Fruit fly (Drosophila melanogaster): ENCODE results near the gene CG12795.

Gene CG12795

DNA sequence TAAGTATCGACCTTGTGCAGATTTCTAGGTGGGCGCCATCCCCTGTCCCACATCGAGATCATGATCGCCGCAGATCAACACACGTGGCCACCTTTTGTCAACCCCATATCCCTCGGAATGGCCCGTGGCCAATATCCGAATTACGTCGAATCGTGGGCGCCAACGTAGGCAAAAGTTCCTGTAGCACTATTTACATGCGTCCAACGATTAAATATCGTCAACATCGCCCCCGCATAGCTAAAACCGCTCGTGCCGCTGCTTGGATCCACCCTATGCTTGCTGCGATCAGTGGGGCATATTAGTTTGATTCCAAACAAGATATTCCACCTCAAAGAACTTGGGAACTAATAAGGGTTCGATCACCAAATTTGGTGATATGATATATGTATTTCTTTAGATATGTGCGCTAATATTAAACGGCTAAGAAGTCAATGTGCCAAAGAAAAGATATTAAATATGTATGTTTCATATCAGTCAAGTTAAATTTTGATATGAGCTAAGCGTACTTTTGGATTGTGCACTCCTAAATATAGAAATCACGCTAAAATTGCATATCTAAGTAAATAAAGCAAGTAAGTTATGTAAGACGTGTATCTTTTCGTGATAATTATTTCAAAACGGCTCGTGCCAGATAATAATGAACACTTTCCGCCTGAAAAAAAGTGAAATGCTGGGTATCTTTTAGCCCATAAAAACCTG, 24.9 kb downstream of the CG12795 start:
- no peak for TF ChIP-seq CG8478 (optimal IDR thresholded peaks at IDR 0.05)
- no peak for TF ChIP-seq CTCF (optimal IDR thresholded peaks at IDR 0.05)

DNA sequence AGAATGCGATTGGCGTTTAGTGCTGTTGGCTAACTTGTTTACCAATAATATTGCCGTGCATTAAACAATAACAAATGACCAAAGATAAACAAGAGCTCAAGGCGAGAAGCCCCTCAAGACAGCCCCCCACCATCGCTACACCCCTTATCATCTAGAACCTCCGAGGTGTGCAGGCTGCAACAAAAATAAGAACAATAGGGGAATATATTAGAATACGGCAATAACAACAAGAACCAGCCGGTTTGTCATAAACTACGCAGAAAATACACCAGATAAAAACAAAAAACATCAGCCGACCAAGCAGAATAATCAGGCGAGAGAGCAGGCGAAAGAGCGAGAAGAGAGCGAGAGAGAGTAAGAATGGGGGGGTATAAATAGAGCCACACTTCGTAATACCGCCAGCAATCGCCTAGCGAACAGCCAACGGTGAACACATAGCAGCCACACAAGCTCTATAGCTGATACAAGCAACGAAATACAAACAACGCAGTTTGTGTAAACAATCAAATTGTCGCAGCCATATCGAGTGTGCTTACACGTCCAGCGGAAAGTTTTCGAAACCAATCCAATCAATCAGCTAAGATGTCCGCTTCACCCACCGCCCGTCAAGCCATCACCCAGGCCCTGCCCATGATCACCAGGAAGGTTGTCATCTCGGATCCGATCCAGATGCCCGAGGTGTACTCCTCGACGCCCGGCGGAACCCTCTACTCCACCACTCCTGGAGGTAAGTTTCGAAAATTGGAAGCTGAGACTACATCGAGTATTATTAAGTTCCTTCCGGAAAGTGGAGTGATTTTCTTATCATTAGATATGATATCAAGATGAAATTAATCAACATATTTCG, 26.0 kb downstream of the CG12795 start, which contains the start of gene Thor:
Thor (plus strand) TSS at position 401 of the 847 bp plus-strand sequence.
- TF ChIP-seq CG8478 (optimal IDR thresholded peaks at IDR 0.05) (no peak), CTCF (optimal IDR thresholded peaks at IDR 0.05) (no peak)

DNA sequence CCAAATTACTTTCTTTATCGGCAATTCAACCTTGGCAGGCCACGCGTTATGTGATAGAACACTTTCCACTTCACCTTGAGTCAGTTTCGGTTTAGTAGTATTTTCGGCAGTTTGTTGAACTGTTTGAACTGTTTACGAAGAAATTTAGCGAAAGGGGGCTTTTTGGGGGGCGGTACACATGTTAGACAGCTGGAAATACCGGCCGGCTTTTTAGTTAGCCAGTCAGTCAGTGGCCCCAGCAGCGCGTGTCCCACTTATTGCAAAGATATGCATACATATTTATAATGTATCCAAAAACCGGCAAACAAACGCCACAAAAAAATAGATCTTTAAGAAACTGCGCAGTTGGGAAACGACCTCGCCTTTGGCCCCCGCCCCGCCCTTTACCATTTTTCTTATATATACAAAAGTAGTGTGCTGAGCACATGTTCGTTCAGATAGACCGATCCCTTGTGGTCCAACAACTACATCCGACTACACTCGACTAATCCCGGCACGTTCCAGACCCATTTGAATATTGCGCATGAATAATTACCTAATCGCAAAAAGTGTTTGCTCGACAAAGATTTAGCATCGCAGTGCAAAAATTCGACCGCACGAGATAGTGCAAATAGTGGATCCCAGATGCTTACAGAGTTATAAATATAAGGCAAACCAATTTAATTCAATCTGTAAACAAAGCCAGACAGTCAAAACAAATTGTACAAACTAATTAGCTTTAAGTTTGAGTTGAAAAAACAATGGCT, 27.6 kb downstream of the CG12795 start:
- TF ChIP-seq CTCF (optimal IDR thresholded peaks at IDR 0.05) = no peak
- no peak for TF ChIP-seq CG8478 (optimal IDR thresholded peaks at IDR 0.05)

DNA sequence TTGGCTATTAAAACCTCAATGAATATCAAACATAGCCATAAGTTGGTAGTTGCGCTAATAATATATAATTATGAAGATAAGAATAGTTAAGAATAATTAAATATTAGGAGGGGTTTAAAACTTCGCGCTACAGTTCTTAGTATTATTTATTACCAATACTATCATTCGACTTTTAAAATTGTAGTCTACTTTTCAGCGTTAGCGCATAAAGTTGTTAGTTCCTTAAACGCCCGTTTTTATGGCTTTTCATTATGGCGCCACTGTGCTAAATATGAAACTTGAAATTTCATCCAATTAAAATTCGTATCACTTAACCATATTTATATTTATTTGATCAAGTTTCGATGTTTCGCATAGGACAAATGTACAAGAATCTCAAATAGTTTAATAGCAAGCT, 28.2 kb downstream of the CG12795 start:
- TF ChIP-seq CG8478 (optimal IDR thresholded peaks at IDR 0.05) (no peak), CTCF (optimal IDR thresholded peaks at IDR 0.05) (peak; percentile 67 to 89)

DNA sequence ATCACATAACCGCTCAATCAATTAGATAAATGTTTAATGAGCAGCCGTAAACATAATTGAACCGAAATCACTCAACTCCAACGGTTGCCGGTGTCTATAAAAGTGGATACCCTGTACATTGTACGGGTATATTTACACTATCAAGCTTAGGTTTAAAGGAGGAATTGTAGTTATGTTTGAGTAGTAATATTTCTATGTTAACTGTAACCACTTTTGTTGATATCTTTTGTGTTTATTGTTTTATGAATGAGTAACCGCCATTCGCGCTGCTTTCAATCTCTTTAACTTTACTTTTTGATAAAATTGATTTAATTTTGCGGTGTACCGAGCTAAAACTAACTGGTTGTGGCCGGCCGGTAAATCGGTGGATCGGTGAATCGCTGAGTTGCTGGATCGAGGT, 29.8 kb downstream of the CG12795 start:
- TF ChIP-seq CG8478 (optimal IDR thresholded peaks at IDR 0.05) (no peak), CTCF (optimal IDR thresholded peaks at IDR 0.05) (no peak)

DNA sequence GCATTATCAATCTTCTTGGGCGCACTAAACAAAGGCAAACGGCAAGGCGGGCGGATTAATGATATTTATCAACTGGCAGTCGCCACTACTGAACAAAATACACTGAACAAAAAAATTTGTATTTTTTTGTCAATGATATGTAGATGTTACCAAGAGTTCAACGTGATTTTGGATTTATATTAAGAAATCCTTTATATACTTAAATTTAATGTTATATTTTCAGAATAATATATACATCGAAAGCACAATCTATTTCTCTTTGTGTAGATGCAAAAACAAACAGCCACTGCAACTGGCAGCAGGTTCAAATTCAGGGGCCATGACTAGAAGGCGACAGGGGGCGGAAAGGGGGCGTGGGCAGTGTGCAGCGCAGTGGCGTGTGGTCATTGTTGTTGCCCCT, 30.4 kb downstream of the CG12795 start:
- no peak for TF ChIP-seq CG8478 (optimal IDR thresholded peaks at IDR 0.05)
- TF ChIP-seq CTCF (optimal IDR thresholded peaks at IDR 0.05) = no peak

DNA sequence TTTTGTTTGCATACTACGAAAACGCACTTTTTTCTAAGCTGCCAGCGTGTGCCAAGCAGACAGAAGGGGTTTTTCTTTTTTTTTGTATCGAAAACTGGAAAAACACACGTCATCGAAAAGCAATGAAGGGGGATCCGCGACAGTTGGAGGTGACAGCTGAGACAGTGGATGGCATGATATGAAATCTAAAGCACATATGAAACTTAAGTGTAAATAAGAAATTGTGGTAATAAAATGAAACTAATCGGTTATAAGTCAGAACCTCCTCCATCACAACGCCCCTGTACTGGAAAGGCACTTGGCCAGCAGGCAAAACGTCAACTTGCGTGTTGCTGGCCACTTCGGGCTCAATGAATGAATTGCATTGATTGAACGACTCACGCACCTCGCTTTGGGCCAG, 31.4 kb downstream of the CG12795 start:
- TF ChIP-seq CG8478 (optimal IDR thresholded peaks at IDR 0.05) (no peak), CTCF (optimal IDR thresholded peaks at IDR 0.05) (no peak)

DNA sequence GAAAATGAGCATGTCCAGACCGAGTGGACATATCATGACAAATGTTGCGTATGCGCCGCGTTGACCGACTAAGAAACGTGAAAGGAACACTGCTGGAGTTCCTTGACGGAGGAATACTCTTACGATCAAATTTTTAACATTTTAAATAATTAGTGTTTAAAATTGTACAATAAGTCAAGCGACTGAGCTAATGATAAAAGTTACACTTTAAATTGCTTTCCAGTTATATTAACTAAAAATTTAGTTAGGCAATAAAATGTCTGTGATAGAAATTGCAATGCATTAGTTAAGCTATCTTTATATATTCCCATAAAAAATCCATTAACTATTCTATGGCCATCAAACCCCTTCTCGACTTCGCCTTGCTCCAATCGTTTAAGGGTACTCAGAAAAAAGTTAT, 32.5 kb downstream of the CG12795 start:
- no peak for TF ChIP-seq CG8478 (optimal IDR thresholded peaks at IDR 0.05)
- TF ChIP-seq CTCF (optimal IDR thresholded peaks at IDR 0.05) = no peak

DNA sequence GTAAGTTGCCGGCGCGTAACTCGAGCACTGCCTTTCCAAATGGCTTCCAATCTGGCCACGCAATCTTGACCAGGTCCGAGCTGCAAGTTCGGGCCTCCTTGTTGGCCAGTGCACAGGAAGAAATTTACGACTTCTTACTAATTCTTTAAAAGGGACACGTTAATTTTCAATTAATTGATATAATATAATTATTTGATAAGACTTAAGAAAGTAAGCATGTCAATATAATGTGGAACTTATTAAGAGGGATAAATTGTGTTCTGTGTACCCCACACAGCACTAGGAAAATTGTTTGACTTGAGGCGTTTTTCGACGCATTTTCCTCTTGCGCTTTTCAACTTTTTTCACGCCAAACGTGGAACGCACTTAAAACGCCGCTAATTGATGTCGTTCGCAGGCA, 33.2 kb downstream of the CG12795 start:
- no peak for TF ChIP-seq CTCF (optimal IDR thresholded peaks at IDR 0.05)
- no peak for TF ChIP-seq CG8478 (optimal IDR thresholded peaks at IDR 0.05)

DNA sequence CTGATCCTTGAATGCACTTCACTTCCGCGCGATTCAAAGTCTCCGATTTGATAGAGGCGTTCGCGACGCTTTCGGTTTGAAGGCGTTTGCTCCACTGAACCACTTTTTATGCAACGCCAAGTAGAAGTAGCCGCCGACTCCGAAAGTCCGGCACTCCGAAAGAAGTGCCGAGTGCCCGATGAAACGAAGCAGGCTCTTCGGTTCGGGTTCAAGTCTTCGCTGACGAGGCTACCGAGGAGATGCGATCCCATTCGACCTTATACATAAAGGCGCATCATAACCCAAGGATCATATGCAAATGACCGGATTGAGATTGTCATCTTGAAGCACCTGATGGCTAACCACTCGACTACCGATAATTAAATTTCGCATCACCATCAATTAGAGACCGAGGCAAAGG, 38.7 kb downstream of the CG12795 start, which contains the start of gene CG15414:
CG15414 (minus strand) TSS at position 101 of the 400 bp plus-strand sequence.
- TF ChIP-seq CTCF (optimal IDR thresholded peaks at IDR 0.05) (peak; percentile 22 to 31), CG8478 (optimal IDR thresholded peaks at IDR 0.05) (no peak)

DNA sequence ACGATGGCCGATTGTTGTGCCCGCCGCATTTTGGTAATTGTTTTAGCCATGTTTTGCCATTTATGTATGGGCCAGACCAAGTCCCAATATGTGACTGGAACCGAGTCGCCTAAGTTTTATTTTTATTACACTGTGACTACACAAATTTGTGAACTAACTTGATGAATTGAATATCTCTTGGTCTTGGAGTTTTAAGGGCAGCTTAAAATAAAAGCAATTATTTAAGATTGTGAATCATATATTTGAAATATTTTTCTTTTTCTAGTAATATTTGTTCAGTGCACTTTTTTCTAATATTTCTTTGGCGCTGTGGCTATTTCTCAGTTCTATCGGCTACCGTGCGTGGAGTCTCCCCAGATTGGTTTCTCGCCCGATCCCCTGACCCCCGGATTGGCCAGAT, 41.2 kb downstream of the CG12795 start:
- TF ChIP-seq CTCF (optimal IDR thresholded peaks at IDR 0.05) (no peak), CG8478 (optimal IDR thresholded peaks at IDR 0.05) (no peak)

DNA sequence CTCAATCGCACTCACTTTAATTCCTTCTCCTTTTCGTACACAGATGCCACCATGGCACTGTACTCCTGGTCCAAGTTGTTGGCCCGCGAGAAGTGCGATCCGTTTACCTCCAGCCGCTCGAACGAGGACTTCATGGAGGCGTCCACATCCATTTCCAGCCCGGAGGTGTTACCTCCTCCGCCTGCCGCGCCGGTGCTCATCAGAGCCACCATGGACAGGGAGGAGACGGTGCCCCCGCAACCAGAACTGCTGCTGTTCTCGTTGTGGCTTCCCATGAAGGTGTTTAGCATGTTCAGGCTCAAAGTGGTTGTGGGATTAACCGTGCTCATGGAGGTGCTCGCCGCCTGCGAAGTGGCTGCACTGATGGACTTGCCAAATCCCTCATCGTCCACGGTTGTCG, 43.2 kb downstream of the CG12795 start:
- TF ChIP-seq CG8478 (optimal IDR thresholded peaks at IDR 0.05) (no peak), CTCF (optimal IDR thresholded peaks at IDR 0.05) (no peak)
